Fruit fly (Drosophila melanogaster) whole organism, embryonic: ENCODE results near the gene CG12010.
A peak's percentile ranks its signal among the peaks of the same experiment; 100 is the strongest.

Experiments used
- BEAF-32 ChIP-seq: fragments of 200-800 bp; sonication (Bioruptor generic); optimal IDR thresholded peaks from 3 replicates; lab custom pipeline; 2017; ENCODE audit warnings: missing biosample characterization, missing genetic modification characterization, mild to moderate bottlenecking, moderate library complexity, missing genetic modification reagents
- CG11398 ChIP-seq: fragments of 200-800 bp; sonication (Bioruptor generic); optimal IDR thresholded peaks from 2 replicates; lab custom pipeline; 2016; ENCODE audit warnings: missing biosample characterization, missing genetic modification characterization
- CG12391 ChIP-seq: fragments of 200-800 bp; sonication (Bioruptor generic); optimal IDR thresholded peaks from 3 replicates; lab custom pipeline; 2018; ENCODE audit warnings: missing biosample characterization, mild to moderate bottlenecking, missing genetic modification characterization, moderate library complexity
- CG18764 ChIP-seq: fragments of 200-800 bp; sonication (Bioruptor generic); optimal IDR thresholded peaks from 3 replicates; lab custom pipeline; 2016; ENCODE audit warnings: missing biosample characterization, missing genetic modification characterization
- CG2116 ChIP-seq: fragments of 200-800 bp; sonication (Bioruptor generic); optimal IDR thresholded peaks from 3 replicates; lab custom pipeline; 2018; ENCODE audit warnings: missing biosample characterization, mild to moderate bottlenecking, missing genetic modification characterization
- CG2202 ChIP-seq: fragments of 200-800 bp; sonication (Bioruptor generic); optimal IDR thresholded peaks from 2 replicates; lab custom pipeline; 2018; ENCODE audit warnings: missing biosample characterization, mild to moderate bottlenecking, missing genetic modification characterization
- CG33557 ChIP-seq: fragments of 200-800 bp; sonication (Bioruptor generic); optimal IDR thresholded peaks from 2 replicates; lab custom pipeline; 2019; ENCODE audit warnings: missing biosample characterization, mild to moderate bottlenecking, missing genetic modification characterization, moderate library complexity
- CG34224 ChIP-seq: fragments of 200-800 bp; sonication (Bioruptor generic); IDR thresholded peaks from 3 replicates; pipeline ENCODE4 v1.3.6; 2022; ENCODE audit warnings: missing biosample characterization, missing genetic modification characterization; ENCODE audit not compliant: partially characterized antibody
- CG34422 ChIP-seq: fragments of 200-800 bp; sonication (Bioruptor generic); IDR thresholded peaks from 3 replicates; pipeline ENCODE4 v1.3.6; 2022; ENCODE audit warnings: missing biosample characterization, missing genetic modification characterization
- CG3847 ChIP-seq: fragments of 200-800 bp; sonication (Bioruptor generic); IDR thresholded peaks from 2 replicates; pipeline ENCODE4 v1.3.6; 2022; ENCODE audit warnings: missing biosample characterization, missing genetic modification characterization
- CG4707 ChIP-seq: fragments of 200-800 bp; sonication (Bioruptor generic); optimal IDR thresholded peaks from 2 replicates; lab custom pipeline; 2018; ENCODE audit warnings: missing biosample characterization, mild to moderate bottlenecking, missing genetic modification characterization, moderate library complexity
- CG6765 ChIP-seq: fragments of 200-800 bp; sonication (Bioruptor generic); optimal IDR thresholded peaks from 3 replicates; lab custom pipeline; 2017; ENCODE audit warnings: missing biosample characterization, mild to moderate bottlenecking, missing genetic modification characterization
- CG8281 ChIP-seq: fragments of 200-800 bp; sonication (Bioruptor generic); optimal IDR thresholded peaks from 2 replicates; lab custom pipeline; 2018; ENCODE audit warnings: missing biosample characterization, mild to moderate bottlenecking, missing genetic modification characterization, moderate library complexity
- CG9817 ChIP-seq: fragments of 200-800 bp; sonication (Bioruptor generic); optimal IDR thresholded peaks from 2 replicates; lab custom pipeline; 2018; ENCODE audit warnings: missing biosample characterization, mild to moderate bottlenecking, missing genetic modification characterization, moderate library complexity
- D ChIP-seq, 2 experiments: fragments of 200-800 bp in 1 of 2; fragments of >200 bp in 1 of 2; sonication (Bioruptor generic) in 1 of 2; optimal IDR thresholded peaks; 2 replicates in 1 of 2; 3 replicates in 1 of 2; lab custom pipeline; 2017; ENCODE audit warnings: mild to moderate bottlenecking in 1 of 2, missing biosample characterization in 1 of 2, missing genetic modification characterization in 1 of 2, missing genetic modification reagents in 1 of 2
- Dad ChIP-seq: fragments of 200-800 bp; sonication (Bioruptor generic); optimal IDR thresholded peaks from 3 replicates; lab custom pipeline; 2016; ENCODE audit warnings: missing biosample characterization, missing genetic modification characterization
- ERR ChIP-seq: fragments of 200-800 bp; sonication (Bioruptor generic); optimal IDR thresholded peaks from 2 replicates; lab custom pipeline; 2016; ENCODE audit warnings: missing biosample characterization, missing genetic modification characterization
- Ets65A ChIP-seq: fragments of 200-800 bp; sonication (Bioruptor generic); peaks from one replicate; lab custom pipeline; 2016; ENCODE audit warnings: missing biosample characterization, missing genetic modification characterization
- Ets97D ChIP-seq: fragments of 200-800 bp; sonication (Bioruptor generic); optimal IDR thresholded peaks from 3 replicates; lab custom pipeline; 2016; ENCODE audit warnings: missing biosample characterization, missing genetic modification characterization
- Fer3 ChIP-seq: fragments of 200-800 bp; sonication (Bioruptor generic); optimal IDR thresholded peaks from 2 replicates; lab custom pipeline; 2018; ENCODE audit warnings: missing biosample characterization, mild to moderate bottlenecking, missing genetic modification characterization, moderate library complexity
- NC2β ChIP-seq: fragments of 200-800 bp; sonication (Bioruptor generic); optimal IDR thresholded peaks from 2 replicates; lab custom pipeline; 2016; ENCODE audit warnings: missing biosample characterization, missing genetic modification characterization
- Nf-YA ChIP-seq: fragments of 200-800 bp; sonication (Bioruptor generic); IDR thresholded peaks from 2 replicates; pipeline ENCODE4 v1.3.6; 2022; ENCODE audit warnings: missing biosample characterization, missing genetic modification characterization
- Nf-YB ChIP-seq: fragments of 200-800 bp; sonication (Bioruptor generic); optimal IDR thresholded peaks from 3 replicates; lab custom pipeline; 2019; ENCODE audit warnings: missing biosample characterization, mild to moderate bottlenecking, missing genetic modification characterization, moderate library complexity
- Nf-YC ChIP-seq: fragments of 200-800 bp; optimal IDR thresholded peaks from 3 replicates; lab custom pipeline; 2019; ENCODE audit warnings: missing biosample characterization, mild to moderate bottlenecking, missing genetic modification characterization, moderate library complexity
- NfI ChIP-seq: fragments of 200-800 bp; sonication (Bioruptor generic); optimal IDR thresholded peaks from 3 replicates; lab custom pipeline; 2018; ENCODE audit warnings: missing biosample characterization, mild to moderate bottlenecking, missing genetic modification characterization, moderate library complexity
- Rfx ChIP-seq: fragments of 200-800 bp; sonication (Bioruptor generic); IDR thresholded peaks from 2 replicates; pipeline ENCODE4 v1.3.6; 2022; ENCODE audit warnings: missing biosample characterization, missing genetic modification characterization
- Scr ChIP-seq: fragments of 200-800 bp; sonication (Bioruptor generic); IDR thresholded peaks from 2 replicates; pipeline ENCODE4 v1.3.6; 2022; ENCODE audit warnings: missing biosample characterization, missing genetic modification characterization; ENCODE audit not compliant: partially characterized antibody
- Xbp1 ChIP-seq: fragments of 200-800 bp; sonication (Bioruptor generic); optimal IDR thresholded peaks from 3 replicates; lab custom pipeline; 2016; ENCODE audit warnings: missing biosample characterization, mild to moderate bottlenecking, missing genetic modification characterization
- cato ChIP-seq: fragments of 200-800 bp; sonication (Bioruptor generic); optimal IDR thresholded peaks from 2 replicates; lab custom pipeline; 2016; ENCODE audit warnings: missing biosample characterization, missing genetic modification characterization, borderline replicate concordance
- corto ChIP-seq: fragments of 200-800 bp; sonication (Bioruptor generic); optimal IDR thresholded peaks from 2 replicates; lab custom pipeline; 2016; ENCODE audit warnings: missing biosample characterization, mild to moderate bottlenecking, missing genetic modification characterization, moderate library complexity
- dati ChIP-seq: fragments of 200-800 bp; sonication (Bioruptor generic); IDR thresholded peaks from 2 replicates; pipeline ENCODE4 v1.3.6; 2022; ENCODE audit warnings: missing biosample characterization, missing genetic modification characterization
- dysf ChIP-seq: fragments of 200-800 bp; sonication (Bioruptor generic); IDR thresholded peaks from 3 replicates; pipeline ENCODE4 v1.3.6; 2022; ENCODE audit warnings: missing biosample characterization, missing genetic modification characterization
- exex ChIP-seq: fragments of 200-800 bp; sonication (Bioruptor generic); optimal IDR thresholded peaks from 4 replicates; lab custom pipeline; 2018; ENCODE audit warnings: missing biosample characterization, mild to moderate bottlenecking, missing genetic modification characterization, moderate library complexity
- gem ChIP-seq: fragments of 200-800 bp; sonication (Bioruptor generic); optimal IDR thresholded peaks from 2 replicates; lab custom pipeline; 2019; ENCODE audit warnings: missing biosample characterization, mild to moderate bottlenecking, missing genetic modification characterization, moderate library complexity
- gsb ChIP-seq: fragments of 200-800 bp; sonication (Bioruptor generic); IDR thresholded peaks from 2 replicates; pipeline ENCODE4 v1.3.6; 2022; ENCODE audit warnings: missing biosample characterization, missing genetic modification characterization
- gt ChIP-seq: fragments of 200-800 bp; sonication (Bioruptor generic); IDR thresholded peaks from 2 replicates; pipeline ENCODE4 v1.3.6; 2022; ENCODE audit warnings: missing biosample characterization, missing genetic modification characterization
- inv ChIP-seq: fragments of 200-800 bp; sonication (Bioruptor generic); IDR thresholded peaks from 2 replicates; pipeline ENCODE4 v1.3.6; 2022; ENCODE audit warnings: missing biosample characterization, missing genetic modification characterization; ENCODE audit not compliant: partially characterized antibody
- knrl ChIP-seq: fragments of 200-800 bp; sonication (Bioruptor generic); IDR thresholded peaks from 3 replicates; pipeline ENCODE4 v1.3.6; 2022; ENCODE audit warnings: missing biosample characterization, missing genetic modification characterization; ENCODE audit not compliant: partially characterized antibody
- nerfin-2 ChIP-seq: fragments of 200-800 bp; sonication (Bioruptor generic); IDR thresholded peaks from 2 replicates; pipeline ENCODE4 v1.3.6; 2022; ENCODE audit warnings: missing biosample characterization, missing genetic modification characterization; ENCODE audit not compliant: partially characterized antibody
- pzg ChIP-seq: fragments of 200-800 bp; sonication (Bioruptor generic); optimal IDR thresholded peaks from 3 replicates; lab custom pipeline; 2018; ENCODE audit warnings: missing biosample characterization, mild to moderate bottlenecking, missing genetic modification characterization, moderate library complexity
- slp2 ChIP-seq: fragments of 200-800 bp; sonication (Bioruptor generic); optimal IDR thresholded peaks from 2 replicates; lab custom pipeline; 2016; ENCODE audit warnings: missing biosample characterization, missing genetic modification characterization
- unc-4 ChIP-seq: fragments of 200-800 bp; sonication (Bioruptor generic); IDR thresholded peaks from 2 replicates; pipeline ENCODE4 v1.3.6; 2022; ENCODE audit warnings: missing biosample characterization, missing genetic modification characterization; ENCODE audit not compliant: partially characterized antibody

Gene CG12010

DNA sequence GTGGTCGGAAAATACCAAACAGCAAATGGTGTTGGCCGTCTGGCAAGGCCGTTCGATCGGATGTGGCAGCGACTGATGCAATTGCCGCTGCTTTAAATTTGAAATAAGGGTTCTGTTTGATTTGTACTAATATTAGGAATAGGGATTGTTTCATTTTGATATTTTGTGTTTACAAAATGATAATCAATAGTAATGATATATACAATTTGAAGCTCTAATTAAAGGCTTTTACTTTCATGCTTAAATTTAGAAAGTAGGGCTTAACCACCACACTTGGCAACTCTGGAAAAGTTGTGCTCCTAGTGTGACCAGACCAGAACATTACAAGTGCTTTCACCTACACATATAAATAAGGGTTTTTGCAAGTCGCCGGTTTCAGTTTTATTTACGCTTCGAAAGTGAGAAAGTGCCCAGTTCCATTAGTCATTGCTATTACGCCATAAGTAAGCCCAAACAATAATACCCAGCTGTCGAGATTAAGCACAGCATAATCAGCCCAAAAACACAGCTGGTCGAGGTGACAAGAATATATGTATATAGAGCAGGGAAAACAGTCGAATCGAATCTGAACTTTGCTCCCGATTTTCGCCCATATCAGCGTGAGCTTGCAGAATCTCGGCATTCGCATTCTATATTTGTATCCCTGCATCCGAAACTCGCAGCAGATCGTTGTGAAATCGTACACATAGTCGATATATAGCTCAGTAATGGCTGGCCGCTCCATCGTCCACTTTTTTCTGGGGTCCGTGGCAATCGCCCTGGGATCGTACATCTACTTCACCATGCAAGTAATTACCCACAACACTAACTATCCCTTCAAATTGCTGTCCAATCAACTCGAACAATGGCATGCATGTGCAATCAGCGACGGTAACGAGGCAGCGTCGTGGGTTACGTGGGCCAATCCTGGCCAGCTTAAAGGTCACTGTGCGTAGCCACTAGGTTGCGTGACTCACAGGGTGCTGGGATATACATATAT, 47.9 kb upstream of the CG12010 start, which contains the start of gene Gtpx (continued):
- no peak for TF ChIP-seq gt
- no peak for TF ChIP-seq CG8281 (tag; lab: Kevin White, UChicago)
- 0 out of 3 replicates have a peak, but pooled peaks have one; percentile 20 for TF ChIP-seq CG34422
- TF ChIP-seq CG3847 (GFP tag; lab: Robert Waterston, UW), result peak; percentile 84
- TF ChIP-seq ERR, result no peak
- no peak for TF ChIP-seq Dad
- TF ChIP-seq gem (tag; lab: Kevin White, UChicago), result no peak
- no peak for TF ChIP-seq Nf-YA
- no peak for TF ChIP-seq gsb (GFP tag; lab: Robert Waterston, UW)
- no peak for TF ChIP-seq Scr (GFP tag; lab: Robert Waterston, UW)
- peak; percentile 11 for TF ChIP-seq Ets65A
- TF ChIP-seq Fer3 (tag; lab: Kevin White, UChicago), result peak; percentile 2
- no peak for TF ChIP-seq CG6765 (GFP tag; lab: Kevin White, UChicago)
- no peak for TF ChIP-seq nerfin-2 (GFP tag; lab: Robert Waterston, UW)
- no peak for TF ChIP-seq inv (GFP tag; lab: Robert Waterston, UW)
- TF ChIP-seq CG9817 (tag; lab: Kevin White, UChicago), result peak; percentile 65
- no peak for TF ChIP-seq exex
- no peak for TF ChIP-seq corto (GFP tag; lab: Kevin White, UChicago)
- peak; percentile 37; the same call in 1 of the 2 replicates for TF ChIP-seq Rfx (GFP tag; lab: Robert Waterston, UW)
- no peak for TF ChIP-seq CG18764

DNA sequence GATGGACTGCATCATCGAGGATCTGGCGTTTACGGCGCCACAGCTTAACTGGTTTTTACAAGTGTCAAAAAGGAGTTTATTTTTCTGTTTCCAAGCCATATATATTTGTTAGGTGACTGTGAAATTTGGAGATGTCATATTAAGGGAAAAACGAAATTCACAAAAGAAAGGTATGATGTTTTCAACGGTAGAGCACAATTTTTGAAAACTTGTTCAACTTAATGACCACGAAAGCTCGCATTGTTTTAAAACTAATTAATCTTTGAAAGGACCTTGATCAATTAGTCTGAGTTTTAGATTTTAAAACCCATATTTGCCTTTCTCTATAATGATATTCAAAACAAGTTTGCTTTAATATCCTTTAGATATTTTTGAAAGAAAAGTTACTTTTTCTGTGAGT, 45.3 kb upstream of the CG12010 start, which contains the start of gene Strip:
Gene Strip, minus strand, starts transcription at position 101 of the 400 bp plus-strand sequence.
- no peak for TF ChIP-seq CG33557 (GFP tag; lab: Kevin White, UChicago)
- no peak for TF ChIP-seq knrl (GFP tag; lab: Robert Waterston, UW)
- TF ChIP-seq dysf (GFP tag; lab: Robert Waterston, UW), result no peak
- TF ChIP-seq D (optimal IDR thresholded peaks at IDR 0.05; lab: Kevin White, UChicago), result no peak
- TF ChIP-seq D (GFP tag; optimal IDR thresholded peaks at IDR 0.05; lab: Kevin White, UChicago), result no peak
- TF ChIP-seq slp2 (GFP tag; lab: Kevin White, UChicago), result no peak

DNA sequence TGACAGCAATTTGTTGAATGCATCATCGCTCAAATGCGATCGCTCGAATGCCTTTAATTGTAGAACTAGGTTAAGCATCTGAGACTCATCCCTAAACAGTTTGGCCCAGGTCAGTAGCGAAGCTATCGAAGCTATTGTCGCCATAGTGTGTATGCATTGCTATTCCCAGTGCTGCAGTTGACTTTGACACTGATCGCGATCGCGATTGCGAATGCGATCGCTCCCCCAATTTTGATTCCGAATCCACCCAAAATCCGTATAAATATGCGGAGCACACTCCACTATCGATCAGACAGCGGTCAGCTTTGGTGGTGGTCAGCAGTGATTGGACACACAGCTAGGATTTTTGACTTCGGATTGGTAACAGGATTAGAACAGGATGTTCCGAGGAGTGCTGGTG, 44.3 kb upstream of the CG12010 start, which contains the start of gene CG14961:
Gene CG14961, plus strand, starts transcription at position 301 of the 400 bp plus-strand sequence.
- TF ChIP-seq CG11398, result no peak
- TF ChIP-seq CG2116 (GFP tag; lab: Kevin White, UChicago), result no peak
- TF ChIP-seq inv (GFP tag; lab: Robert Waterston, UW), result no peak
- TF ChIP-seq Ets97D (GFP tag; lab: Kevin White, UChicago), result no peak

DNA sequence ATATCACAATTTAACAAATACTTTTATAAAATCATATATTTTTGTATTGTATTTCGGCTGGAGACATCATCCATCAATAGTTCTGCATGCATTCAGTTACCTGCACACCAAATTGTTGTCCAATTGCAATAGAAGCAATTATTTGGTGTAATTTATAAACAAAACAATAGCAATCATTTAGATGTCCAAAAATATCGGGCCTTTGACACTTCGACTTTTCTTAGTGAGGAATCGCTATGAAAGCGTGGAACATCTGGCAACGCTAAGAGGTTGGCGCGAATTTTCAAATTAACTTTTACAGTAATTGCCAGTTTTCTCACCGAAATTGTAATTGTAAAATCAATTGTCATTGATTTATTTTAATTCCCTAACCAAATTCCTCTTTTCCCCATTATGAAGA, 39.3 kb upstream of the CG12010 start, which contains the start of gene CG14969:
Gene CG14969, minus strand, starts transcription at position 195 of the 400 bp plus-strand sequence.
- TF ChIP-seq CG12391 (tag; lab: Kevin White, UChicago) (no peak), Scr (GFP tag; lab: Robert Waterston, UW) (peak; percentile 49; the same call in 1 of the 2 replicates), pzg (GFP tag; lab: Kevin White, UChicago) (peak; percentile 67), CG34224 (GFP tag; lab: Robert Waterston, UW) (peak; percentile 41), cato (no peak), NfI (GFP tag; lab: Kevin White, UChicago) (no peak), CG4707 (GFP tag; lab: Kevin White, UChicago) (no peak), Nf-YB (no peak), dati (GFP tag; lab: Robert Waterston, UW) (no peak), Xbp1 (GFP tag; lab: Kevin White, UChicago) (peak; percentile 10), Nf-YC (tag; lab: Kevin White, UChicago) (no peak), NC2β (GFP tag; lab: Kevin White, UChicago) (peak; percentile 7), unc-4 (peak; percentile 56), CG2202 (tag; lab: Kevin White, UChicago) (no peak), BEAF-32 (GFP tag; lab: Kevin White, UChicago) (peak; percentile 54)
